Worm (Caenorhabditis elegans): ENCODE data around the gene eat-20.

- TF ChIP-seq zip-11 (GFP tag; IDR thresholded peaks at IDR 0.05) (no peak), snpc-4 (tag; optimal IDR thresholded peaks at IDR 0.05) (no peak), gei-8 (GFP tag; optimal IDR thresholded peaks at IDR 0.05) (no peak), aly-2 (tag; optimal IDR thresholded peaks at IDR 0.05) (no peak), zag-1 (tag; optimal IDR thresholded peaks at IDR 0.05) (no peak), lin-1 (GFP tag; IDR thresholded peaks at IDR 0.05) (no peak), nhr-10 (tag; optimal IDR thresholded peaks at IDR 0.05) (no peak), lsy-2 (tag; optimal IDR thresholded peaks at IDR 0.05) (peak in 1 of 2 experiments; percentile 35), nhr-237 (tag; optimal IDR thresholded peaks at IDR 0.05) (no peak), skn-1 (tag; optimal IDR thresholded peaks at IDR 0.05) (no peak), dpl-1 (GFP tag; optimal IDR thresholded peaks at IDR 0.05) (no peak), pha-4 (GFP tag; IDR thresholded peaks at IDR 0.05) (no peak), pha-4 (tag; optimal IDR thresholded peaks at IDR 0.05) (no peak), nhr-28 (tag; optimal IDR thresholded peaks at IDR 0.05) (no peak), unc-39 (tag; optimal IDR thresholded peaks at IDR 0.05) (no peak)
These were observed 54.5 kb downstream of the eat-20 start for ce11 chrX:15564338-15564737.
